Fruit fly (Drosophila melanogaster) whole organism, embryonic: ENCODE data around the gene CG31816.

Experiments used
- ATbp ChIP-seq: fragments of 200-800 bp; sonication (Bioruptor generic); optimal IDR thresholded peaks from 2 replicates; lab custom pipeline; 2017; ENCODE audit warnings: missing biosample characterization, mild to moderate bottlenecking, missing genetic modification characterization, missing genetic modification reagents
- Adf1 ChIP-seq: fragments of 200-800 bp; sonication (Bioruptor generic); IDR thresholded peaks from 2 replicates; pipeline ENCODE4 v1.3.6; 2022; ENCODE audit warnings: missing biosample characterization, missing genetic modification characterization
- Atf6 ChIP-seq: fragments of 200-800 bp; sonication (Bioruptor generic); IDR thresholded peaks from 2 replicates; pipeline ENCODE4 v1.3.6; 2022; ENCODE audit warnings: missing biosample characterization, missing genetic modification characterization
- Blimp-1 ChIP-seq: fragments of 200-800 bp; sonication (Bioruptor generic); optimal IDR thresholded peaks from 3 replicates; lab custom pipeline; 2018; ENCODE audit warnings: missing biosample characterization, missing genetic modification characterization, mild to moderate bottlenecking, moderate library complexity, missing genetic modification reagents
- CG10462 ChIP-seq: fragments of 200-800 bp; sonication (Bioruptor generic); optimal IDR thresholded peaks from 2 replicates; lab custom pipeline; 2016; ENCODE audit warnings: missing biosample characterization, missing genetic modification characterization
- CG10543 ChIP-seq: fragments of 200-800 bp; sonication (Bioruptor generic); optimal IDR thresholded peaks from 3 replicates; lab custom pipeline; 2017; ENCODE audit warnings: missing biosample characterization, mild to moderate bottlenecking, missing genetic modification characterization, moderate library complexity
- CG10565 ChIP-seq: fragments of 200-800 bp; sonication (Bioruptor generic); optimal IDR thresholded peaks from 3 replicates; lab custom pipeline; 2016; ENCODE audit warnings: missing biosample characterization, mild to moderate bottlenecking, missing genetic modification characterization
- CG10959 ChIP-seq: fragments of 200-800 bp; sonication (Bioruptor generic); IDR thresholded peaks from 2 replicates; pipeline ENCODE4 v1.3.6; 2022; ENCODE audit warnings: missing biosample characterization, missing genetic modification characterization
- CG14710 ChIP-seq: fragments of 200-800 bp; sonication (Bioruptor generic); optimal IDR thresholded peaks from 3 replicates; lab custom pipeline; 2019; ENCODE audit warnings: missing biosample characterization, mild to moderate bottlenecking, missing genetic modification characterization, moderate library complexity
- CG1603 ChIP-seq: fragments of 200-800 bp; sonication (Bioruptor generic); optimal IDR thresholded peaks from 2 replicates; lab custom pipeline; 2019; ENCODE audit warnings: missing biosample characterization, mild to moderate bottlenecking, missing genetic modification characterization, moderate library complexity
- CG16779 ChIP-seq: fragments of 200-800 bp; sonication (Bioruptor generic); IDR thresholded peaks from 2 replicates; pipeline ENCODE4 v1.3.6; 2022; ENCODE audit warnings: missing biosample characterization, missing genetic modification characterization
- CG16863 ChIP-seq: fragments of 200-800 bp; sonication (Bioruptor generic); optimal IDR thresholded peaks from 3 replicates; lab custom pipeline; 2016; ENCODE audit warnings: missing biosample characterization, missing genetic modification characterization
- CG17361 ChIP-seq: fragments of 200-800 bp; sonication (Bioruptor generic); IDR thresholded peaks from 3 replicates; pipeline ENCODE4 v1.3.6; 2022; ENCODE audit warnings: missing biosample characterization, missing genetic modification characterization
- CG1832 ChIP-seq: fragments of 200-800 bp; sonication (Bioruptor generic); optimal IDR thresholded peaks from 2 replicates; lab custom pipeline; 2017; ENCODE audit warnings: missing biosample characterization, mild to moderate bottlenecking, missing genetic modification characterization, inconsistent platforms
- CG2875 ChIP-seq: fragments of 200-800 bp; sonication (Bioruptor generic); optimal IDR thresholded peaks from 2 replicates; lab custom pipeline; 2017; ENCODE audit warnings: missing biosample characterization, mild to moderate bottlenecking, missing genetic modification characterization, missing genetic modification reagents
- CG32772 ChIP-seq: fragments of 200-800 bp; sonication (Bioruptor generic); IDR thresholded peaks from 2 replicates; pipeline ENCODE4 v1.3.6; 2022; ENCODE audit warnings: missing biosample characterization, missing genetic modification characterization
- CG43689 ChIP-seq: fragments of 200-800 bp; sonication (Bioruptor generic); IDR thresholded peaks from 2 replicates; pipeline ENCODE4 v1.3.6; 2022; ENCODE audit warnings: missing biosample characterization, missing genetic modification characterization
- CG4730 ChIP-seq: fragments of 200-800 bp; sonication (Bioruptor generic); IDR thresholded peaks from 2 replicates; pipeline ENCODE4 v1.3.6; 2022; ENCODE audit warnings: missing biosample characterization, missing genetic modification characterization
- CG6765 ChIP-seq: fragments of 200-800 bp; sonication (Bioruptor generic); optimal IDR thresholded peaks from 3 replicates; lab custom pipeline; 2017; ENCODE audit warnings: missing biosample characterization, mild to moderate bottlenecking, missing genetic modification characterization
- CG7963 ChIP-seq: fragments of 200-800 bp; sonication (Bioruptor generic); IDR thresholded peaks from 3 replicates; pipeline ENCODE4 v1.3.6; 2022; ENCODE audit warnings: missing biosample characterization, missing genetic modification characterization; ENCODE audit not compliant: partially characterized antibody
- CG8290 ChIP-seq, 3 experiments: fragments of 200-800 bp; sonication (Bioruptor generic); optimal IDR thresholded peaks; 2 replicates each; lab custom pipeline; 2016 to 2019; ENCODE audit warnings: missing biosample characterization in 3 of 3, missing genetic modification characterization in 3 of 3, mild to moderate bottlenecking in 2 of 3, moderate library complexity in 1 of 3
- CG9797 ChIP-seq: fragments of 200-800 bp; sonication (Bioruptor generic); optimal IDR thresholded peaks from 3 replicates; lab custom pipeline; 2018; ENCODE audit warnings: missing biosample characterization, mild to moderate bottlenecking, missing genetic modification characterization
- CG9932 ChIP-seq: fragments of 200-800 bp; sonication (Bioruptor generic); IDR thresholded peaks from 2 replicates; pipeline ENCODE4 v1.3.6; 2022; ENCODE audit warnings: missing biosample characterization, missing genetic modification characterization
- D ChIP-seq, 2 experiments: fragments of 200-800 bp in 1 of 2; fragments of >200 bp in 1 of 2; sonication (Bioruptor generic) in 1 of 2; optimal IDR thresholded peaks; 2 replicates in 1 of 2; 3 replicates in 1 of 2; lab custom pipeline; 2017; ENCODE audit warnings: mild to moderate bottlenecking in 1 of 2, missing biosample characterization in 1 of 2, missing genetic modification characterization in 1 of 2, missing genetic modification reagents in 1 of 2
- D19B ChIP-seq: fragments of 200-800 bp; sonication (Bioruptor generic); optimal IDR thresholded peaks from 2 replicates; lab custom pipeline; 2017; ENCODE audit warnings: missing biosample characterization, mild to moderate bottlenecking, missing genetic modification characterization
- Dip2 ChIP-seq: fragments of 200-800 bp; sonication (Bioruptor generic); IDR thresholded peaks from 2 replicates; pipeline ENCODE4 v1.3.6; 2022; ENCODE audit warnings: missing biosample characterization, missing genetic modification characterization
- Fer3 ChIP-seq: fragments of 200-800 bp; sonication (Bioruptor generic); optimal IDR thresholded peaks from 2 replicates; lab custom pipeline; 2018; ENCODE audit warnings: missing biosample characterization, mild to moderate bottlenecking, missing genetic modification characterization, moderate library complexity
- Hr51 ChIP-seq, 2 experiments: fragments of 200-800 bp; sonication (Bioruptor generic); optimal IDR thresholded peaks; 2 replicates in 1 of 2; 3 replicates in 1 of 2; lab custom pipeline; 2016 to 2018; ENCODE audit warnings: missing biosample characterization in 2 of 2, missing genetic modification characterization in 2 of 2, mild to moderate bottlenecking in 1 of 2, moderate library complexity in 1 of 2
- MBD-R2 ChIP-seq: fragments of 200-800 bp; sonication (Bioruptor generic); IDR thresholded peaks from 2 replicates; pipeline ENCODE4 v1.3.6; 2022; ENCODE audit warnings: missing biosample characterization, missing genetic modification characterization
- Nf-YA ChIP-seq: fragments of 200-800 bp; sonication (Bioruptor generic); IDR thresholded peaks from 2 replicates; pipeline ENCODE4 v1.3.6; 2022; ENCODE audit warnings: missing biosample characterization, missing genetic modification characterization
- Rfx ChIP-seq: fragments of 200-800 bp; sonication (Bioruptor generic); IDR thresholded peaks from 2 replicates; pipeline ENCODE4 v1.3.6; 2022; ENCODE audit warnings: missing biosample characterization, missing genetic modification characterization
- Stat92E ChIP-seq, 3 experiments: fragments of >200 bp in 2 of 3; fragments of 200-800 bp in 1 of 3; sonication (Bioruptor generic) in 1 of 3; optimal IDR thresholded peaks; 2 replicates each; lab custom pipeline; 2017 to 2019; ENCODE audit warnings: missing biosample characterization in 3 of 3, missing genetic modification characterization in 3 of 3, mild to moderate bottlenecking in 1 of 3, moderate library complexity in 1 of 3
- abd-A ChIP-seq: fragments of 200-800 bp; sonication (Bioruptor generic); optimal IDR thresholded peaks from 3 replicates; lab custom pipeline; 2019; ENCODE audit warnings: missing biosample characterization, mild to moderate bottlenecking, missing genetic modification characterization, moderate library complexity
- br ChIP-seq: fragments of >200 bp; optimal IDR thresholded peaks from 2 replicates; lab custom pipeline; 2017
- cg ChIP-seq: fragments of 200-800 bp; sonication (Bioruptor generic); optimal IDR thresholded peaks from 3 replicates; lab custom pipeline; 2019; ENCODE audit warnings: missing biosample characterization, mild to moderate bottlenecking, missing genetic modification characterization, moderate library complexity
- crol ChIP-seq: fragments of 200-800 bp; sonication (Bioruptor generic); IDR thresholded peaks from 2 replicates; pipeline ENCODE4 v1.3.6; 2022; ENCODE audit warnings: missing biosample characterization, missing genetic modification characterization
- dan ChIP-seq: fragments of 200-800 bp; sonication (Bioruptor generic); IDR thresholded peaks from 2 replicates; pipeline ENCODE4 v1.3.6; 2022; ENCODE audit warnings: missing biosample characterization, missing genetic modification characterization
- disco-r ChIP-seq: fragments of 200-800 bp; sonication (Bioruptor generic); optimal IDR thresholded peaks from 2 replicates; lab custom pipeline; 2016; ENCODE audit warnings: missing biosample characterization, missing genetic modification characterization
- fd102C ChIP-seq: fragments of 200-800 bp; sonication (Bioruptor generic); optimal IDR thresholded peaks from 2 replicates; lab custom pipeline; 2018; ENCODE audit warnings: missing biosample characterization, mild to moderate bottlenecking, missing genetic modification characterization, moderate library complexity
- gem ChIP-seq: fragments of 200-800 bp; sonication (Bioruptor generic); optimal IDR thresholded peaks from 2 replicates; lab custom pipeline; 2019; ENCODE audit warnings: missing biosample characterization, mild to moderate bottlenecking, missing genetic modification characterization, moderate library complexity
- ham ChIP-seq: fragments of 200-800 bp; sonication (Bioruptor generic); IDR thresholded peaks from 2 replicates; pipeline ENCODE4 v1.3.6; 2022; ENCODE audit warnings: missing biosample characterization, missing genetic modification characterization
- kah ChIP-seq: fragments of 200-800 bp; sonication (Bioruptor generic); optimal IDR thresholded peaks from 2 replicates; lab custom pipeline; 2018; ENCODE audit warnings: missing biosample characterization, mild to moderate bottlenecking, missing genetic modification characterization
- lilli ChIP-seq: fragments of 200-800 bp; sonication (Bioruptor generic); optimal IDR thresholded peaks from 3 replicates; lab custom pipeline; 2016; ENCODE audit warnings: missing biosample characterization, missing genetic modification characterization
- lmd ChIP-seq: fragments of 200-800 bp; sonication (Bioruptor generic); IDR thresholded peaks from 2 replicates; pipeline ENCODE4 v1.3.6; 2022; ENCODE audit warnings: missing biosample characterization, missing genetic modification characterization
- otp ChIP-seq: fragments of 200-800 bp; sonication (Bioruptor generic); IDR thresholded peaks from 3 replicates; pipeline ENCODE4, ENCODE4 v1.3.6; 2022; ENCODE audit warnings: missing biosample characterization, missing genetic modification characterization
- run ChIP-seq: fragments of 200-800 bp; sonication (Bioruptor generic); optimal IDR thresholded peaks from 3 replicates; lab custom pipeline; 2018; ENCODE audit warnings: missing biosample characterization, mild to moderate bottlenecking, missing genetic modification characterization
- unc-4 ChIP-seq: fragments of 200-800 bp; sonication (Bioruptor generic); IDR thresholded peaks from 2 replicates; pipeline ENCODE4 v1.3.6; 2022; ENCODE audit warnings: missing biosample characterization, missing genetic modification characterization; ENCODE audit not compliant: partially characterized antibody
- vvl ChIP-seq: fragments of 200-800 bp; sonication (Bioruptor generic); IDR thresholded peaks from 2 replicates; pipeline ENCODE4 v1.3.6; 2022; ENCODE audit warnings: missing biosample characterization, missing genetic modification characterization
- zen2 ChIP-seq: fragments of 200-800 bp; sonication (Bioruptor generic); IDR thresholded peaks from 3 replicates; pipeline ENCODE4 v1.3.6; 2022; ENCODE audit warnings: missing biosample characterization, missing genetic modification characterization; ENCODE audit not compliant: partially characterized antibody

The CG31816 gene

DNA sequence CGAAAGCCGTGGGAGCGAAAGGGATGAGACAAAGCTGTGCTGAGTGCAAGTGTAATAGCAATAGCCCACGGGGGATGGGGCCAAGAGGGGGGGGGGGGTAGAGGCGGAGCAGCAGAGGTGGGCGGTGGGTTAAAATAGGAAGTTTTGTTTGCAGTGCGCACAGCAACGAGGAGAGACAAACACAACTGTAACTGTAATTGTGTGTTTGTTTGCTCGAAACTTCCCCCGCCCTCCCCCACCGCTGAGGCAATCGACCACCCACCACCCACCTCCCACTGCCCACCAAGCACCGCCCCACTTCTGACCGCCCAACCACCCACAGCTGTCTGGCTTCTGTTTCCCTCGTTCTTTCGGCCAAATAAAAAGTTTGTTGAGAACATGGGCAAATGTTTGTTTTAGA lies 1.6 kb upstream of the CG31816 start (continued):
- TF ChIP-seq Rfx (GFP tag; lab: Robert Waterston, UW) (peak; percentile 21; the same call in 1 of the 2 replicates), br (lab: Kevin White, UChicago) (no peak), CG8290 (GFP tag; optimal IDR thresholded peaks at IDR 0.05; lab: Kevin White, UChicago) (no peak), CG8290 (tag; optimal IDR thresholded peaks at IDR 0.05; lab: Kevin White, UChicago) (peak in 1 of 2 experiments; percentile 40), D19B (GFP tag; lab: Kevin White, UChicago) (no peak), CG1603 (peak; percentile 1), CG1832 (GFP tag; lab: Kevin White, UChicago) (peak; percentile 36), zen2 (GFP tag; lab: Robert Waterston, UW) (no peak), MBD-R2 (GFP tag; lab: Robert Waterston, UW) (0 out of 2 replicates have a peak, but pooled peaks have one; percentile 13), CG2875 (GFP tag; lab: Kevin White, UChicago) (peak; percentile 29), ATbp (peak; percentile 53), vvl (0 out of 2 replicates have a peak, but pooled peaks have one; percentile 8), Adf1 (GFP tag; lab: Robert Waterston, UW) (peak; percentile 57; the same call in 1 of the 2 replicates), CG10959 (GFP tag; lab: Robert Waterston, UW) (0 out of 2 replicates have a peak, but pooled peaks have one; percentile 14), CG10543 (GFP tag; lab: Kevin White, UChicago) (peak; percentile 33), kah (GFP tag; lab: Kevin White, UChicago) (no peak), cg (GFP tag; lab: Kevin White, UChicago) (peak; percentile 39), abd-A (tag; lab: Kevin White, UChicago) (peak; percentile 26), CG43689 (0 out of 2 replicates have a peak, but pooled peaks have one; percentile 32), otp (0 out of 3 replicates have a peak, but pooled peaks have one; percentile 48), crol (GFP tag; lab: Robert Waterston, UW) (peak; percentile 95), Atf6 (GFP tag; lab: Robert Waterston, UW) (0 out of 2 replicates have a peak, but pooled peaks have one; percentile 33), CG9932 (GFP tag; lab: Robert Waterston, UW) (peak; percentile 35; the same call in 1 of the 2 replicates)

- TF ChIP-seq lmd (GFP tag; lab: Robert Waterston, UW), result no peak
- no peak for TF ChIP-seq Stat92E (GFP tag; optimal IDR thresholded peaks at IDR 0.05; lab: Kevin White, UChicago)
- TF ChIP-seq Dip2 (GFP tag; lab: Robert Waterston, UW), result no peak
- no peak for TF ChIP-seq Nf-YA
- peak; percentile 56 for TF ChIP-seq gem (tag; lab: Kevin White, UChicago)
- TF ChIP-seq CG16779, result no peak
- TF ChIP-seq CG16863 (GFP tag; lab: Kevin White, UChicago), result no peak
- peak; percentile 64; the same call in 2 of the 3 replicates for TF ChIP-seq CG17361
- TF ChIP-seq run, result no peak
- TF ChIP-seq Hr51 (GFP tag; optimal IDR thresholded peaks at IDR 0.05; lab: Kevin White, UChicago), result peak in 1 of 2 experiments; percentile 35
- TF ChIP-seq ham (GFP tag; lab: Robert Waterston, UW), result no peak
- TF ChIP-seq disco-r, result no peak
- TF ChIP-seq dan (GFP tag; lab: Robert Waterston, UW), result no peak
- no peak for TF ChIP-seq unc-4
- no peak for TF ChIP-seq Fer3
- no peak for TF ChIP-seq CG10565 (GFP tag; lab: Kevin White, UChicago)
- TF ChIP-seq CG9797 (GFP tag; lab: Kevin White, UChicago), result no peak
- TF ChIP-seq CG6765, result no peak
- TF ChIP-seq lilli, result no peak
- peak; percentile 14 for TF ChIP-seq CG14710 (tag; lab: Kevin White, UChicago)
- TF ChIP-seq Blimp-1 (GFP tag; lab: Kevin White, UChicago), result peak; percentile 35
- no peak for TF ChIP-seq CG7963 (GFP tag; lab: Robert Waterston, UW)
- TF ChIP-seq CG32772 (GFP tag; lab: Robert Waterston, UW), result no peak
- no peak for TF ChIP-seq CG10462 (GFP tag; lab: Kevin White, UChicago)
- no peak for TF ChIP-seq fd102C (GFP tag; lab: Kevin White, UChicago)
- no peak for TF ChIP-seq D (optimal IDR thresholded peaks at IDR 0.05; lab: Kevin White, UChicago)
- TF ChIP-seq D (GFP tag; optimal IDR thresholded peaks at IDR 0.05; lab: Kevin White, UChicago), result no peak
- TF ChIP-seq CG4730 (GFP tag; lab: Robert Waterston, UW), result no peak
These were observed 1.0 kb upstream of the CG31816 start for dm6 chr2L:16541318-16541717.
